Fruit fly (Drosophila melanogaster) Kc167 (cell line): ENCODE measurements around the gene CG10470.

Experiments
- Myc ChIP-seq: fragments of >200 bp; optimal IDR thresholded peaks from 2 replicates; lab custom pipeline; 2017; ENCODE audit warnings: missing external identifiers
- Sin3A ChIP-seq: fragments of >200 bp; optimal IDR thresholded peaks from 2 replicates; lab custom pipeline; 2018; ENCODE audit warnings: missing external identifiers
- h ChIP-seq: fragments of >200 bp; optimal IDR thresholded peaks from 3 replicates; lab custom pipeline; 2018; ENCODE audit warnings: missing external identifiers
- insv ChIP-seq: fragments of >200 bp; optimal IDR thresholded peaks from 3 replicates; lab custom pipeline; 2018; ENCODE audit warnings: missing external identifiers
- psq ChIP-seq: fragments of >200 bp; optimal IDR thresholded peaks from 2 replicates; lab custom pipeline; 2017; ENCODE audit warnings: missing external identifiers
- ttk ChIP-seq: sonication (Bioruptor generic); optimal IDR thresholded peaks from 2 replicates; lab custom pipeline; 2017; ENCODE audit warnings: missing external identifiers

DNA sequence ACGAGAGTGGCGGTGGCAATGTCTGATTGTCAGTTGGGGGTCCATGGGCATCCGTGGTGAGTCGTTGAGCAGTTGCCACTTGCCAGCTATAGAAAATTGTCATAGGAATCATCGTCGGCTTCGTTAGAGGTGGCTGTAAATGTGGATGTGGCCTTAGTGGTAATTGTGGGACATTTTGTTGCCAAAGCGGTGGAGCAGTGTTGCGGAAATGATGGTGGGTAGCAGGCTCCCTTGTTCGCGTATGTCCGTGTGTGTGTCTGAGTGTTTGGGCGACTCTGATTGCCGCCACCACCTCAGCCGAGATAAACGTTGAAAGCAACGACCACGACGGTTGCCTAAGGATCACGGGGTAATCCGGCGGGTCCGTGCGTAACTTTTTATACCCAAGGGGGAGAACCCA is 31.8 kb upstream of the CG10470 start:
- TF ChIP-seq h (lab: Kevin White, UChicago), result no peak
- no peak for TF ChIP-seq ttk (lab: Kevin White, UChicago)
- TF ChIP-seq psq, result no peak
- no peak for TF ChIP-seq Sin3A (lab: Kevin White, UChicago)
- TF ChIP-seq Myc (lab: Kevin White, UChicago), result no peak
- TF ChIP-seq insv (lab: Kevin White, UChicago), result no peak
